Worm (Caenorhabditis elegans): ENCODE measurements around the gene ZK856.14.

DNA sequence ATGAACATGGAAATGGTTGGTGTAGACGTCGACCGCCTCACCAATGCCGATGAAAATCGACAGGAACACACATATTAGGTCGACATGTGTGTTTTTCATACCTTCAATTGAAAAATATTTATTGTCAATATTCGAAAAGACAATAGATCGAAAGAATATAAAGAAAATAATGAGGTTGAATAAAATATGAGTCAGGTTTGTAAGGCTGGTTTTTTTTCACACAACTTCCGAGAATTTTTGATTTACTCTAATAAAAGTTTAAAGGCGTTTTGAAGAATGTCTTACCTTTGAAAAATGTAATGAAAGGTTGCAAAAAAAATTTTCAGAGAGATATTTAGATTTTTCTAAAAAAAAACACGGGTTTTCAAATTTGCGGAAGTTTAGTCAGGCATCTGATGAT is 43.2 kb upstream of the ZK856.14 start, which contains the start of gene egl-3:
- no peak for TF ChIP-seq ceh-39 (tag; optimal IDR thresholded peaks at IDR 0.05)
- TF ChIP-seq ztf-11 (tag; optimal IDR thresholded peaks at IDR 0.05) = no peak
- no peak for TF ChIP-seq mep-1 (tag; optimal IDR thresholded peaks at IDR 0.05)
- no peak for TF ChIP-seq blmp-1 (tag; optimal IDR thresholded peaks at IDR 0.05)

Data from whole organism, mixed stage, embryonic.